Worm (Caenorhabditis elegans) whole organism, late embryonic: Measurements from ENCODE around the gene C34E10.10.

Experiments used
- C38D4.7 ChIP-seq: fragments of 200-800 bp; sonication (Bioruptor generic); optimal IDR thresholded peaks from 2 replicates; lab custom pipeline; 2018; ENCODE audit warnings: mild to moderate bottlenecking, missing genetic modification characterization, moderate library complexity, missing compliant biosample characterization
- K09A11.1 ChIP-seq: sonication (generic microtip); optimal IDR thresholded peaks from 2 replicates; lab custom pipeline; 2017; ENCODE audit warnings: antibody characterized with exemption, mild to moderate bottlenecking, missing genetic modification characterization, missing compliant biosample characterization; ENCODE audit not compliant: insufficient read depth
- T23F11.4 ChIP-seq: fragments of 200-800 bp; sonication (Bioruptor generic); optimal IDR thresholded peaks from 2 replicates; lab custom pipeline; 2018; ENCODE audit warnings: mild to moderate bottlenecking, missing genetic modification characterization, missing compliant biosample characterization
- Y22D7AL.16 ChIP-seq: sonication (generic microtip); optimal IDR thresholded peaks from 2 replicates; lab custom pipeline; 2016; ENCODE audit warnings: missing genetic modification characterization, missing compliant biosample characterization
- ahr-1 ChIP-seq: sonication (generic microtip); optimal IDR thresholded peaks from 2 replicates; lab custom pipeline; 2016; ENCODE audit warnings: missing genetic modification characterization, missing compliant biosample characterization
- ama-1 ChIP-seq: fragments of 150-350 bp; optimal IDR thresholded peaks from 2 replicates; lab custom pipeline; 2014
- ceh-14 ChIP-seq: sonication (generic microtip); optimal IDR thresholded peaks from 2 replicates; lab custom pipeline; 2016; ENCODE audit warnings: missing genotype, missing genetic modification characterization, missing compliant biosample characterization
- ceh-18 ChIP-seq: sonication (generic microtip); optimal IDR thresholded peaks from 2 replicates; lab custom pipeline; 2016; ENCODE audit warnings: missing genetic modification characterization, missing compliant biosample characterization
- ceh-2 ChIP-seq: sonication (generic microtip); optimal IDR thresholded peaks from 2 replicates; lab custom pipeline; 2016; ENCODE audit warnings: missing genotype, missing genetic modification characterization, missing compliant biosample characterization
- ceh-24 ChIP-seq: sonication (generic microtip); optimal IDR thresholded peaks from 2 replicates; lab custom pipeline; 2016; ENCODE audit warnings: mild to moderate bottlenecking, missing genetic modification characterization, missing compliant biosample characterization
- ceh-30 ChIP-seq: fragments of 150-350 bp; optimal IDR thresholded peaks from 2 replicates; lab custom pipeline; 2014; ENCODE audit warnings: missing biosample characterization, missing genetic modification characterization
- ceh-31 ChIP-seq: sonication (generic microtip); optimal IDR thresholded peaks from 2 replicates; lab custom pipeline; 2016; ENCODE audit warnings: missing genetic modification characterization, missing compliant biosample characterization
- ceh-34 ChIP-seq: sonication (generic microtip); optimal IDR thresholded peaks from 2 replicates; lab custom pipeline; 2016; ENCODE audit warnings: mild to moderate bottlenecking, missing genetic modification characterization, missing compliant biosample characterization
- ceh-45 ChIP-seq: fragments of 200-800 bp; sonication (Bioruptor generic); IDR thresholded peaks from 2 replicates; pipeline ENCODE4 v1.3.6; 2022; ENCODE audit warnings: missing genetic modification reagents, missing genetic modification characterization, missing compliant biosample characterization
- ceh-48 ChIP-seq: sonication (generic microtip); optimal IDR thresholded peaks from 2 replicates; lab custom pipeline; 2016; ENCODE audit warnings: missing genetic modification characterization, inconsistent platforms, missing compliant biosample characterization
- ceh-6 ChIP-seq: fragments of 200-800 bp; sonication (Bioruptor generic); optimal IDR thresholded peaks from 2 replicates; lab custom pipeline; 2018; ENCODE audit warnings: mild to moderate bottlenecking, missing genetic modification characterization, missing compliant biosample characterization
- ceh-9 ChIP-seq: sonication (generic microtip); optimal IDR thresholded peaks from 2 replicates; lab custom pipeline; 2016; ENCODE audit warnings: mild to moderate bottlenecking, missing genetic modification characterization, inconsistent platforms, missing compliant biosample characterization
- dve-1 ChIP-seq: sonication (generic microtip); optimal IDR thresholded peaks from 2 replicates; lab custom pipeline; 2017; ENCODE audit warnings: antibody characterized with exemption, mild to moderate bottlenecking, missing genetic modification characterization, missing compliant biosample characterization
- fkh-10 ChIP-seq: fragments of 150-350 bp; optimal IDR thresholded peaks from 2 replicates; lab custom pipeline; 2014; ENCODE audit warnings: missing biosample characterization, missing genetic modification reagents, missing genetic modification characterization
- gmeb-2 ChIP-seq: sonication (generic microtip); optimal IDR thresholded peaks from 2 replicates; lab custom pipeline; 2016; ENCODE audit warnings: missing genetic modification characterization, inconsistent platforms, missing compliant biosample characterization
- hlh-30 ChIP-seq: sonication (generic microtip); optimal IDR thresholded peaks from 2 replicates; lab custom pipeline; 2017; ENCODE audit warnings: antibody characterized with exemption, missing genetic modification characterization, missing compliant biosample characterization; ENCODE audit not compliant: insufficient read depth
- hlh-6 ChIP-seq: sonication (generic microtip); optimal IDR thresholded peaks from 2 replicates; lab custom pipeline; 2016; ENCODE audit warnings: missing genotype, missing genetic modification characterization, missing compliant biosample characterization
- lim-6 ChIP-seq: sonication (generic microtip); optimal IDR thresholded peaks from 2 replicates; lab custom pipeline; 2016; ENCODE audit warnings: missing genetic modification characterization, missing compliant biosample characterization
- lin-11 ChIP-seq: fragments of 200-800 bp; sonication (Bioruptor generic); optimal IDR thresholded peaks from 2 replicates; lab custom pipeline; 2018; ENCODE audit warnings: mild to moderate bottlenecking, missing genetic modification characterization, missing compliant biosample characterization
- nfya-1 ChIP-seq: sonication (generic microtip); optimal IDR thresholded peaks from 2 replicates; lab custom pipeline; 2017; ENCODE audit warnings: missing genetic modification characterization, mild to moderate bottlenecking, missing compliant biosample characterization, antibody characterized with exemption, moderate library complexity
- nhr-11 ChIP-seq: fragments of 150-350 bp; optimal IDR thresholded peaks from 2 replicates; lab custom pipeline; 2014; ENCODE audit warnings: missing biosample characterization, missing genetic modification characterization
- npax-4 ChIP-seq: sonication (generic microtip); optimal IDR thresholded peaks from 2 replicates; lab custom pipeline; 2016; ENCODE audit warnings: missing genetic modification characterization, missing compliant biosample characterization
- pag-3 ChIP-seq: sonication (generic microtip); optimal IDR thresholded peaks from 2 replicates; lab custom pipeline; 2016; ENCODE audit warnings: missing compliant biosample characterization, missing genetic modification characterization, borderline replicate concordance
- pat-9 ChIP-seq: fragments of 200-800 bp; sonication (Bioruptor generic); optimal IDR thresholded peaks from 2 replicates; lab custom pipeline; 2018; ENCODE audit warnings: mild to moderate bottlenecking, missing genetic modification characterization, moderate library complexity, missing compliant biosample characterization
- pax-1 ChIP-seq: fragments of 150-350 bp; optimal IDR thresholded peaks from 2 replicates; lab custom pipeline; 2014; ENCODE audit warnings: missing biosample characterization, missing genetic modification characterization
- pha-2 ChIP-seq: sonication (generic microtip); optimal IDR thresholded peaks from 2 replicates; lab custom pipeline; 2017; ENCODE audit warnings: mild to moderate bottlenecking, missing genetic modification characterization, missing compliant biosample characterization
- pha-4 ChIP-seq: fragments of 150-350 bp; optimal IDR thresholded peaks from 2 replicates; lab custom pipeline; 2018; ENCODE audit warnings: missing biosample characterization, missing genetic modification reagents, missing genetic modification characterization
- pqm-1 ChIP-seq: sonication (generic microtip); optimal IDR thresholded peaks from 2 replicates; lab custom pipeline; 2016; ENCODE audit warnings: missing genetic modification characterization, missing compliant biosample characterization
- pros-1 ChIP-seq: fragments of 150-350 bp; optimal IDR thresholded peaks from 2 replicates; lab custom pipeline; 2014; ENCODE audit warnings: missing biosample characterization, missing genetic modification reagents, missing genetic modification characterization
- ref-2 ChIP-seq: sonication (generic microtip); optimal IDR thresholded peaks from 2 replicates; lab custom pipeline; 2016; ENCODE audit warnings: missing genetic modification characterization, missing compliant biosample characterization
- rnt-1 ChIP-seq: sonication (generic microtip); optimal IDR thresholded peaks from 2 replicates; lab custom pipeline; 2016; ENCODE audit warnings: missing genetic modification characterization, missing compliant biosample characterization
- sdc-2 ChIP-seq: sonication (generic microtip); optimal IDR thresholded peaks from 2 replicates; lab custom pipeline; 2016; ENCODE audit warnings: missing genotype, missing genetic modification characterization, missing compliant biosample characterization
- sox-2 ChIP-seq: fragments of 200-800 bp; sonication (Bioruptor generic); IDR thresholded peaks from 2 replicates; pipeline ENCODE4 v1.3.6; 2022; ENCODE audit warnings: missing genetic modification reagents, missing genetic modification characterization, missing compliant biosample characterization
- tbx-2 ChIP-seq: sonication (generic microtip); optimal IDR thresholded peaks from 2 replicates; lab custom pipeline; 2016; ENCODE audit warnings: missing genetic modification characterization, missing compliant biosample characterization
- tbx-7 ChIP-seq: sonication (generic microtip); optimal IDR thresholded peaks from 2 replicates; lab custom pipeline; 2016; ENCODE audit warnings: missing genotype, missing genetic modification characterization, missing compliant biosample characterization
- ttx-3 ChIP-seq: sonication (generic microtip); optimal IDR thresholded peaks from 2 replicates; lab custom pipeline; 2016; ENCODE audit warnings: missing genetic modification reagents, missing genetic modification characterization, missing compliant biosample characterization
- unc-3 ChIP-seq, 2 experiments: fragments of 200-800 bp in 1 of 2; sonication (Bioruptor generic) in 1 of 2; sonication (generic microtip) in 1 of 2; conservative IDR thresholded peaks in 1 of 2; optimal IDR thresholded peaks in 1 of 2; 2 replicates each; pipeline versions ENCODE4 v1.3.6 to Lab custom; 2016 to 2022; ENCODE audit warnings: missing compliant biosample characterization in 2 of 2, missing genetic modification characterization in 2 of 2, missing genetic modification reagents in 1 of 2
- unc-42 ChIP-seq: sonication (generic microtip); optimal IDR thresholded peaks from 2 replicates; lab custom pipeline; 2016; ENCODE audit warnings: missing genotype, missing genetic modification characterization, missing compliant biosample characterization
- unc-55 ChIP-seq: sonication (generic microtip); optimal IDR thresholded peaks from 2 replicates; lab custom pipeline; 2017; ENCODE audit warnings: missing biosample characterization, missing genetic modification reagents, missing genetic modification characterization
- unc-86 ChIP-seq: sonication (generic microtip); optimal IDR thresholded peaks from 2 replicates; lab custom pipeline; 2016; ENCODE audit warnings: missing genetic modification characterization, missing compliant biosample characterization
- zip-5 ChIP-seq: sonication (generic microtip); optimal IDR thresholded peaks from 2 replicates; lab custom pipeline; 2016; ENCODE audit warnings: missing genetic modification characterization, missing compliant biosample characterization
- ztf-16 ChIP-seq: sonication (generic microtip); optimal IDR thresholded peaks from 2 replicates; lab custom pipeline; 2017; ENCODE audit warnings: missing genetic modification characterization, missing compliant biosample characterization

Gene C34E10.10

ce11 chrIII:5227831-5228467 is at the start of gene C34E10.10, which contains the start of the genes C34E10.12 and atp-2 (continued):
- TF ChIP-seq pha-2 (no peak), unc-86 (tag; lab: Kevin White, UChicago) (peak; percentile 7), zip-5 (tag; lab: Kevin White, UChicago) (no peak), lim-6 (tag; lab: Kevin White, UChicago) (no peak), T23F11.4 (GFP tag; lab: Kevin White, UChicago) (no peak), unc-42 (tag; lab: Kevin White, UChicago) (peak; percentile 49), ceh-2 (peak; percentile 31), Y22D7AL.16 (tag; lab: Kevin White, UChicago) (no peak), ceh-34 (peak; percentile 56), ttx-3 (tag; lab: Kevin White, UChicago) (peak; percentile 33), pqm-1 (tag; lab: Kevin White, UChicago) (no peak), nfya-1 (tag; lab: Kevin White, UChicago) (peak; percentile 70), ceh-30 (tag; lab: Kevin White, UChicago) (no peak), pag-3 (tag; lab: Kevin White, UChicago) (no peak), ahr-1 (tag; lab: Kevin White, UChicago) (no peak), ceh-24 (tag; lab: Kevin White, UChicago) (no peak), nhr-11 (no peak)

- no peak for TF ChIP-seq pqm-1 (tag; lab: Kevin White, UChicago)
- TF ChIP-seq lin-11 (tag; lab: Kevin White, UChicago), result no peak
- no peak for TF ChIP-seq Y22D7AL.16 (tag; lab: Kevin White, UChicago)
- peak; percentile 23 for TF ChIP-seq nfya-1 (tag; lab: Kevin White, UChicago)
- no peak for TF ChIP-seq ztf-16 (tag; lab: Kevin White, UChicago)
- TF ChIP-seq C38D4.7, result no peak
- peak; percentile 22 for TF ChIP-seq unc-55 (GFP tag; lab: Kevin White, UChicago)
- peak; percentile 49 for TF ChIP-seq ceh-14 (tag; lab: Kevin White, UChicago)
- TF ChIP-seq pha-4 (tag; lab: Kevin White, UChicago), result no peak
- no peak for TF ChIP-seq unc-86 (tag; lab: Kevin White, UChicago)
- TF ChIP-seq tbx-2, result no peak
- TF ChIP-seq sox-2 (GFP tag; lab: Robert Waterston, UW), result no peak
- TF ChIP-seq K09A11.1 (tag; lab: Kevin White, UChicago), result no peak
- TF ChIP-seq lim-6 (tag; lab: Kevin White, UChicago), result no peak
- TF ChIP-seq ceh-31, result peak; percentile 44
- no peak for TF ChIP-seq ceh-6
- no peak for TF ChIP-seq pat-9 (tag; lab: Kevin White, UChicago)
- TF ChIP-seq tbx-7 (tag; lab: Kevin White, UChicago), result no peak
- no peak for TF ChIP-seq pros-1 (tag; lab: Kevin White, UChicago)
- no peak for TF ChIP-seq ref-2
- no peak for TF ChIP-seq zip-5 (tag; lab: Kevin White, UChicago)
- TF ChIP-seq ceh-48 (tag; lab: Kevin White, UChicago), result peak; percentile 4
- TF ChIP-seq ama-1 (lab: Kevin White, UChicago), result no peak
- peak; percentile 22 for TF ChIP-seq unc-42 (tag; lab: Kevin White, UChicago)
- no peak for TF ChIP-seq ceh-24 (tag; lab: Kevin White, UChicago)
- no peak for TF ChIP-seq nhr-11
- peak; percentile 18 for TF ChIP-seq ceh-34
- no peak for TF ChIP-seq ceh-45
These were observed 47.2 kb upstream of the C34E10.10 start, which contains the start of the genes daf-41 and toc-1 for ce11 chrIII:5274715-5275355. TSS of gene daf-41 (minus strand) at chrIII:5274765. TSS of gene toc-1 (plus strand) at chrIII:5275251.

- TF ChIP-seq unc-86 (tag; lab: Kevin White, UChicago), result no peak
- TF ChIP-seq ceh-18 (tag; lab: Kevin White, UChicago), result no peak
- TF ChIP-seq hlh-30 (tag; lab: Kevin White, UChicago), result no peak
- TF ChIP-seq ceh-9, result no peak
- no peak for TF ChIP-seq ceh-2
- no peak for TF ChIP-seq fkh-10 (GFP tag; lab: Kevin White, UChicago)
- TF ChIP-seq ama-1 (lab: Kevin White, UChicago), result no peak
- TF ChIP-seq sdc-2 (tag; lab: Kevin White, UChicago), result no peak
- TF ChIP-seq unc-3 (GFP tag; conservative IDR thresholded peaks at IDR 0.05; lab: Robert Waterston, UW), result no peak
- no peak for TF ChIP-seq unc-3 (tag; optimal IDR thresholded peaks at IDR 0.05; lab: Kevin White, UChicago)
- no peak for TF ChIP-seq pax-1 (tag; lab: Kevin White, UChicago)
- no peak for TF ChIP-seq rnt-1 (tag; lab: Kevin White, UChicago)
- TF ChIP-seq gmeb-2, result no peak
- no peak for TF ChIP-seq ref-2
- no peak for TF ChIP-seq dve-1
- TF ChIP-seq npax-4 (tag; lab: Kevin White, UChicago), result no peak
- TF ChIP-seq hlh-6, result no peak
- no peak for TF ChIP-seq ceh-34
These were observed 46.6 kb upstream of the C34E10.10 start for ce11 chrIII:5274250-5274649.
